Worm (Caenorhabditis elegans) whole organism, L1 larva: ENCODE data around the gene M88.4.

Source experiments
- C16A3.4 ChIP-seq: fragments of 150-350 bp; optimal IDR thresholded peaks from 2 replicates; lab custom pipeline; 2014; ENCODE audit warnings: missing biosample characterization, missing genetic modification characterization
- C34B4.2 ChIP-seq: sonication (generic microtip); optimal IDR thresholded peaks from 2 replicates; lab custom pipeline; 2017; ENCODE audit warnings: mild to moderate bottlenecking, missing genetic modification characterization, missing compliant biosample characterization
- F16B12.6 ChIP-seq: fragments of 150-350 bp; optimal IDR thresholded peaks from 2 replicates; lab custom pipeline; 2014; ENCODE audit warnings: missing biosample characterization, missing genetic modification characterization
- aly-2 ChIP-seq: fragments of 150-350 bp; optimal IDR thresholded peaks from 2 replicates; lab custom pipeline; 2014; ENCODE audit warnings: missing biosample characterization, missing genetic modification characterization
- blmp-1 ChIP-seq: fragments of 150-350 bp; optimal IDR thresholded peaks from 2 replicates; lab custom pipeline; 2014; ENCODE audit warnings: missing biosample characterization, missing genetic modification characterization
- ceh-82 ChIP-seq, 3 experiments: fragments of 150-350 bp in 1 of 3; sonication (generic microtip) in 2 of 3; optimal IDR thresholded peaks; 2 replicates each; lab custom pipeline; 2014 to 2017; ENCODE audit warnings: missing biosample characterization in 3 of 3, missing genetic modification characterization in 3 of 3
- ceh-90 ChIP-seq: sonication (generic microtip); optimal IDR thresholded peaks from 2 replicates; lab custom pipeline; 2016; ENCODE audit warnings: missing genetic modification characterization, missing compliant biosample characterization
- ces-1 ChIP-seq: fragments of 150-350 bp; optimal IDR thresholded peaks from 2 replicates; lab custom pipeline; 2014; ENCODE audit warnings: missing biosample characterization, missing genetic modification reagents, missing genetic modification characterization
- dpl-1 ChIP-seq, 3 experiments: fragments of 150-350 bp in 2 of 3; sonication (generic microtip) in 1 of 3; optimal IDR thresholded peaks; 2 replicates each; lab custom pipeline; 2014 to 2017; ENCODE audit warnings: missing biosample characterization in 3 of 3, missing genetic modification characterization in 3 of 3, missing genetic modification reagents in 3 of 3
- efl-1 ChIP-seq, 4 experiments: fragments of 150-350 bp; optimal IDR thresholded peaks in 3 of 4; peaks in 1 of 4; 1 replicate in 1 of 4; 2 replicates in 3 of 4; lab custom pipeline; 2014; ENCODE audit warnings: missing biosample characterization in 2 of 4, missing genetic modification characterization in 2 of 4, missing genetic modification reagents in 2 of 4
- egl-27 ChIP-seq, 2 experiments: fragments of 150-350 bp in 1 of 2; sonication (generic microtip); optimal IDR thresholded peaks; 3 replicates each; lab custom pipeline; 2017 to 2018; ENCODE audit warnings: missing biosample characterization in 2 of 2, missing genetic modification characterization in 2 of 2, missing genetic modification reagents in 2 of 2
- elt-3 ChIP-seq, 6 experiments: fragments of 150-350 bp in 1 of 6; sonication (generic microtip); optimal IDR thresholded peaks; 2 replicates each; lab custom pipeline; 2017 to 2018; ENCODE audit warnings: missing biosample characterization in 6 of 6, missing genetic modification characterization in 6 of 6, inconsistent platforms in 1 of 6
- fkh-10 ChIP-seq: sonication (generic microtip); optimal IDR thresholded peaks from 2 replicates; lab custom pipeline; 2017; ENCODE audit warnings: missing biosample characterization, missing genetic modification reagents, missing genetic modification characterization
- fkh-8 ChIP-seq: sonication (generic microtip); optimal IDR thresholded peaks from 2 replicates; lab custom pipeline; 2016; ENCODE audit warnings: mild to moderate bottlenecking, missing genetic modification characterization, missing compliant biosample characterization
- irx-1 ChIP-seq: sonication (generic microtip); optimal IDR thresholded peaks from 2 replicates; lab custom pipeline; 2016; ENCODE audit warnings: missing genetic modification characterization, missing compliant biosample characterization
- jun-1 ChIP-seq: fragments of 150-350 bp; optimal IDR thresholded peaks from 2 replicates; lab custom pipeline; 2014; ENCODE audit warnings: missing biosample characterization, missing genetic modification reagents, missing genetic modification characterization
- lin-14 ChIP-seq: fragments of 200-800 bp; sonication (Bioruptor generic); optimal IDR thresholded peaks from 2 replicates; lab custom pipeline; 2018; ENCODE audit warnings: mild to moderate bottlenecking, missing genetic modification characterization, moderate library complexity, missing compliant biosample characterization
- lin-35 ChIP-seq, 2 experiments: fragments of 150-350 bp; optimal IDR thresholded peaks; 2 replicates each; lab custom pipeline; 2014; ENCODE audit warnings: missing biosample characterization in 2 of 2, missing genetic modification characterization in 2 of 2, missing genetic modification reagents in 2 of 2
- lir-3 ChIP-seq: sonication (generic microtip); optimal IDR thresholded peaks from 2 replicates; lab custom pipeline; 2016; ENCODE audit warnings: mild to moderate bottlenecking, missing genetic modification characterization, moderate library complexity, missing compliant biosample characterization; ENCODE audit not compliant: poor library complexity
- lsy-2 ChIP-seq, 2 experiments: fragments of 150-350 bp; optimal IDR thresholded peaks; 2 replicates each; lab custom pipeline; 2014; ENCODE audit warnings: missing biosample characterization in 2 of 2, missing genetic modification characterization in 2 of 2
- mab-9 ChIP-seq: fragments of 200-800 bp; sonication (Bioruptor generic); IDR thresholded peaks from 2 replicates; pipeline ENCODE4 v1.3.6; 2022; ENCODE audit warnings: missing genetic modification reagents, missing genetic modification characterization, missing compliant biosample characterization
- mdl-1 ChIP-seq, 2 experiments: fragments of 150-350 bp; optimal IDR thresholded peaks; 2 replicates each; lab custom pipeline; 2014 to 2017; ENCODE audit warnings: missing biosample characterization in 2 of 2, missing genetic modification characterization in 2 of 2, inconsistent platforms in 1 of 2
- mep-1 ChIP-seq: fragments of 150-350 bp; optimal IDR thresholded peaks from 2 replicates; lab custom pipeline; 2014; ENCODE audit warnings: missing biosample characterization, missing genetic modification characterization
- nhr-12 ChIP-seq: sonication (generic microtip); optimal IDR thresholded peaks from 2 replicates; lab custom pipeline; 2017; ENCODE audit warnings: missing biosample characterization, missing genetic modification characterization
- nhr-20 ChIP-seq: sonication (generic microtip); optimal IDR thresholded peaks from 2 replicates; lab custom pipeline; 2016; ENCODE audit warnings: mild to moderate bottlenecking, missing genetic modification characterization, missing compliant biosample characterization
- nhr-47 ChIP-seq: sonication (generic microtip); optimal IDR thresholded peaks from 2 replicates; lab custom pipeline; 2016; ENCODE audit warnings: mild to moderate bottlenecking, missing genetic modification characterization, moderate library complexity, missing compliant biosample characterization
- nhr-71 ChIP-seq: sonication (generic microtip); optimal IDR thresholded peaks from 2 replicates; lab custom pipeline; 2016; ENCODE audit warnings: mild to moderate bottlenecking, missing genetic modification characterization, moderate library complexity, missing compliant biosample characterization
- nhr-76 ChIP-seq: sonication (generic microtip); optimal IDR thresholded peaks from 2 replicates; lab custom pipeline; 2017; ENCODE audit warnings: missing biosample characterization, missing genetic modification characterization
- nhr-84 ChIP-seq: sonication (generic microtip); optimal IDR thresholded peaks from 2 replicates; lab custom pipeline; 2017; ENCODE audit warnings: missing biosample characterization, missing genetic modification characterization
- pax-3 ChIP-seq: fragments of 200-800 bp; sonication (Bioruptor generic); optimal IDR thresholded peaks from 2 replicates; lab custom pipeline; 2018; ENCODE audit warnings: mild to moderate bottlenecking, missing genetic modification characterization, moderate library complexity, missing compliant biosample characterization
- rnt-1 ChIP-seq: sonication (generic microtip); optimal IDR thresholded peaks from 2 replicates; lab custom pipeline; 2016; ENCODE audit warnings: mild to moderate bottlenecking, missing genetic modification characterization, moderate library complexity, missing compliant biosample characterization
- skn-1 ChIP-seq: fragments of 150-350 bp; optimal IDR thresholded peaks from 2 replicates; lab custom pipeline; 2014; ENCODE audit warnings: missing biosample characterization, missing genetic modification characterization
- snu-23 ChIP-seq: sonication (generic microtip); optimal IDR thresholded peaks from 2 replicates; lab custom pipeline; 2016; ENCODE audit warnings: missing genetic modification characterization, missing compliant biosample characterization
- swsn-7 ChIP-seq: sonication (generic microtip); optimal IDR thresholded peaks from 2 replicates; lab custom pipeline; 2016; ENCODE audit warnings: missing genetic modification characterization, missing compliant biosample characterization
- tbx-2 ChIP-seq: sonication (generic microtip); optimal IDR thresholded peaks from 2 replicates; lab custom pipeline; 2016; ENCODE audit warnings: missing genetic modification characterization, missing compliant biosample characterization
- unc-130 ChIP-seq: fragments of 150-350 bp; optimal IDR thresholded peaks from 2 replicates; lab custom pipeline; 2017; ENCODE audit warnings: missing biosample characterization, missing genetic modification characterization, inconsistent platforms
- unc-30 ChIP-seq: sonication (generic microtip); optimal IDR thresholded peaks from 2 replicates; lab custom pipeline; 2017; ENCODE audit warnings: missing biosample characterization, missing genetic modification characterization
- unc-62 ChIP-seq: fragments of 150-350 bp; optimal IDR thresholded peaks from 2 replicates; lab custom pipeline; 2014; ENCODE audit warnings: missing biosample characterization, missing genetic modification reagents, missing genetic modification characterization
- unc-86 ChIP-seq: sonication (generic microtip); optimal IDR thresholded peaks from 2 replicates; lab custom pipeline; 2016; ENCODE audit warnings: missing genetic modification characterization, missing compliant biosample characterization
- unc-98 ChIP-seq: fragments of 200-800 bp; sonication (Bioruptor generic); IDR thresholded peaks from 2 replicates; pipeline ENCODE4 v1.3.6; 2022; ENCODE audit warnings: missing genetic modification characterization, missing compliant biosample characterization
- xbp-1 ChIP-seq: sonication (generic microtip); optimal IDR thresholded peaks from 2 replicates; lab custom pipeline; 2016; ENCODE audit warnings: missing genetic modification characterization, missing compliant biosample characterization
- zip-4 ChIP-seq: fragments of 200-800 bp; sonication (Bioruptor generic); optimal IDR thresholded peaks from 2 replicates; lab custom pipeline; 2018; ENCODE audit warnings: mild to moderate bottlenecking, missing genetic modification characterization, moderate library complexity, missing compliant biosample characterization

M88.4 gene

ce11 chrIII:4578385-4578903 is 29.6 kb downstream of the M88.4 start, which contains the start of the genes sel-5 and wdr-48:
TSS of gene sel-5 (minus strand) at chrIII:4578437.
TSS of gene wdr-48 (plus strand) at chrIII:4578853.
- TF ChIP-seq C16A3.4 (tag; lab: Kevin White, UChicago) (peak; percentile 12), skn-1 (peak; percentile 55), aly-2 (tag; lab: Kevin White, UChicago) (no peak), efl-1 (optimal IDR thresholded peaks at IDR 0.05; lab: Kevin White, UChicago) (peak; percentile 19 to 40), efl-1 (GFP tag; optimal IDR thresholded peaks at IDR 0.05 in 1 of 2; lab: Kevin White, UChicago) (peak; percentile 60 to 95), ceh-82 (tag; optimal IDR thresholded peaks at IDR 0.05; lab: Kevin White, UChicago) (peak in 1 of 3 experiments; percentile 18), unc-62 (no peak), snu-23 (GFP tag; lab: Kevin White, UChicago) (peak; percentile 35), nhr-47 (tag; lab: Kevin White, UChicago) (peak; percentile 39), nhr-20 (tag; lab: Kevin White, UChicago) (peak; percentile 36), dpl-1 (GFP tag; optimal IDR thresholded peaks at IDR 0.05; lab: Kevin White, UChicago) (peak; percentile 39 to 62 (median 43)), nhr-71 (tag; lab: Kevin White, UChicago) (peak; percentile 33), lir-3 (tag; lab: Kevin White, UChicago) (no peak), rnt-1 (peak; percentile 39), F16B12.6 (tag; lab: Kevin White, UChicago) (peak; percentile 42), lin-35 (GFP tag; optimal IDR thresholded peaks at IDR 0.05; lab: Kevin White, UChicago) (peak; percentile 25 to 53), elt-3 (tag; optimal IDR thresholded peaks at IDR 0.05; lab: Kevin White, UChicago) (peak in 1 of 6 experiments; percentile 23), lsy-2 (tag; optimal IDR thresholded peaks at IDR 0.05; lab: Kevin White, UChicago) (peak; percentile 53 to 59), xbp-1 (tag; lab: Kevin White, UChicago) (peak; percentile 20), blmp-1 (peak; percentile 60), mep-1 (tag; lab: Kevin White, UChicago) (peak; percentile 37), nhr-84 (no peak)

- no peak for TF ChIP-seq lin-14 (GFP tag; lab: Kevin White, UChicago)
- TF ChIP-seq blmp-1, result no peak
- TF ChIP-seq tbx-2, result no peak
- TF ChIP-seq pax-3 (tag; lab: Kevin White, UChicago), result no peak
- no peak for TF ChIP-seq unc-130 (tag; lab: Kevin White, UChicago)
- TF ChIP-seq ceh-82 (tag; optimal IDR thresholded peaks at IDR 0.05; lab: Kevin White, UChicago), result no peak
- no peak for TF ChIP-seq lir-3 (tag; lab: Kevin White, UChicago)
- TF ChIP-seq C34B4.2, result no peak
- no peak for TF ChIP-seq mep-1 (tag; lab: Kevin White, UChicago)
- TF ChIP-seq swsn-7 (tag; lab: Kevin White, UChicago), result no peak
- TF ChIP-seq nhr-71 (tag; lab: Kevin White, UChicago), result no peak
- TF ChIP-seq unc-30, result no peak
- TF ChIP-seq, all 84 proteins: peak for 0
These were observed 32.7 kb downstream of the M88.4 start, which contains the start of gene F35G12.12 for ce11 chrIII:4581495-4581894. TSS of gene F35G12.12 (plus strand) at chrIII:4581795.

ce11 chrIII:4584068-4584566 is 35.3 kb downstream of the M88.4 start, which contains the start of gene F35G12.5:
TSS of gene F35G12.5 (plus strand) at chrIII:4584118.
- TF ChIP-seq lsy-2 (tag; optimal IDR thresholded peaks at IDR 0.05; lab: Kevin White, UChicago) (peak in 1 of 2 experiments; percentile 6), unc-130 (tag; lab: Kevin White, UChicago) (no peak), efl-1 (optimal IDR thresholded peaks at IDR 0.05; lab: Kevin White, UChicago) (no peak), efl-1 (GFP tag; optimal IDR thresholded peaks at IDR 0.05 in 1 of 2; lab: Kevin White, UChicago) (peak in 1 of 2 experiments; percentile 45)

- no peak for TF ChIP-seq fkh-10 (GFP tag; lab: Kevin White, UChicago)
- TF ChIP-seq tbx-2, result peak; percentile 58
- TF ChIP-seq ces-1 (GFP tag; lab: Kevin White, UChicago), result no peak
- TF ChIP-seq unc-98 (GFP tag; lab: Robert Waterston, UW), result no peak
- no peak for TF ChIP-seq nhr-76 (tag; lab: Kevin White, UChicago)
- TF ChIP-seq lin-35 (GFP tag; optimal IDR thresholded peaks at IDR 0.05; lab: Kevin White, UChicago), result peak; percentile 87 to 94
- TF ChIP-seq ceh-90 (tag; lab: Kevin White, UChicago), result no peak
- TF ChIP-seq mep-1 (tag; lab: Kevin White, UChicago), result peak; percentile 79
- peak; percentile 81 to 89 for TF ChIP-seq efl-1 (optimal IDR thresholded peaks at IDR 0.05; lab: Kevin White, UChicago)
- peak; percentile 89 to 99 for TF ChIP-seq efl-1 (GFP tag; optimal IDR thresholded peaks at IDR 0.05 in 1 of 2; lab: Kevin White, UChicago)
- peak; percentile 6 for TF ChIP-seq unc-86 (tag; lab: Kevin White, UChicago)
- TF ChIP-seq nhr-47 (tag; lab: Kevin White, UChicago), result peak; percentile 72
- TF ChIP-seq fkh-8 (tag; lab: Kevin White, UChicago), result peak; percentile 26
- TF ChIP-seq C16A3.4 (tag; lab: Kevin White, UChicago), result peak; percentile 70
- no peak for TF ChIP-seq jun-1
- TF ChIP-seq mdl-1 (tag; optimal IDR thresholded peaks at IDR 0.05; lab: Kevin White, UChicago), result peak in 1 of 2 experiments; percentile 33
- TF ChIP-seq nhr-12 (tag; lab: Kevin White, UChicago), result no peak
- no peak for TF ChIP-seq egl-27 (tag; optimal IDR thresholded peaks at IDR 0.05; lab: Kevin White, UChicago)
- TF ChIP-seq elt-3 (tag; optimal IDR thresholded peaks at IDR 0.05; lab: Kevin White, UChicago), result no peak
- peak; percentile 58 for TF ChIP-seq xbp-1 (tag; lab: Kevin White, UChicago)
- TF ChIP-seq zip-4 (GFP tag; lab: Kevin White, UChicago), result no peak
- TF ChIP-seq irx-1 (tag; lab: Kevin White, UChicago), result peak; percentile 46
- peak in 2 of 3 experiments; percentile 35 to 47 for TF ChIP-seq ceh-82 (tag; optimal IDR thresholded peaks at IDR 0.05; lab: Kevin White, UChicago)
- TF ChIP-seq mab-9 (GFP tag; lab: Robert Waterston, UW), result peak; percentile 41; the same call in 1 of the 2 replicates
These were observed 38.3 kb downstream of the M88.4 start, which contains the start of the genes F35G12.7 and smc-4 for ce11 chrIII:4587177-4587576. TSS of gene F35G12.7 (minus strand) at chrIII:4587330. TSS of gene smc-4 (plus strand) at chrIII:4587501.
